Worm (Caenorhabditis elegans): ENCODE data around the gene Y54F10BM.22.
A peak's percentile ranks its signal among the peaks of the same experiment; 100 is the strongest.

The Y54F10BM.22 gene

ce11 chrIII:2329336-2329735, 48.6 kb downstream of the Y54F10BM.22 start, which contains the start of gene Y54F10BM.12:
Gene Y54F10BM.12, minus strand, starts transcription at chrIII:2329679.
- no peak for TF ChIP-seq sem-4 (tag; optimal IDR thresholded peaks at IDR 0.05)
- TF ChIP-seq lin-39 (tag; optimal IDR thresholded peaks at IDR 0.05): no peak
- TF ChIP-seq ceh-82 (tag; optimal IDR thresholded peaks at IDR 0.05): no peak
- no peak for TF ChIP-seq ztf-11 (tag; optimal IDR thresholded peaks at IDR 0.05)
- TF ChIP-seq elt-1 (tag; optimal IDR thresholded peaks at IDR 0.05): no peak
- no peak for TF ChIP-seq nhr-129 (tag; optimal IDR thresholded peaks at IDR 0.05)
- TF ChIP-seq nhr-11 (tag; optimal IDR thresholded peaks at IDR 0.05): no peak
- no peak for TF ChIP-seq sma-3 (GFP tag; optimal IDR thresholded peaks at IDR 0.05)
- no peak for TF ChIP-seq Y55F3AM.14 (GFP tag; optimal IDR thresholded peaks at IDR 0.05)
- no peak for TF ChIP-seq nhr-12 (tag; optimal IDR thresholded peaks at IDR 0.05)
- TF ChIP-seq mdl-1 (tag; optimal IDR thresholded peaks at IDR 0.05): no peak
- TF ChIP-seq mbf-1 (tag; optimal IDR thresholded peaks at IDR 0.05): no peak
- no peak for TF ChIP-seq elt-3 (tag; optimal IDR thresholded peaks at IDR 0.05)
- no peak for TF ChIP-seq ztf-4 (tag; optimal IDR thresholded peaks at IDR 0.05)
- no peak for TF ChIP-seq lin-13 (GFP tag; optimal IDR thresholded peaks at IDR 0.05)
- no peak for TF ChIP-seq ztf-1 (GFP tag; conservative IDR thresholded peaks at IDR 0.05)
- no peak for TF ChIP-seq R02D3.7 (tag; optimal IDR thresholded peaks at IDR 0.05)

DNA sequence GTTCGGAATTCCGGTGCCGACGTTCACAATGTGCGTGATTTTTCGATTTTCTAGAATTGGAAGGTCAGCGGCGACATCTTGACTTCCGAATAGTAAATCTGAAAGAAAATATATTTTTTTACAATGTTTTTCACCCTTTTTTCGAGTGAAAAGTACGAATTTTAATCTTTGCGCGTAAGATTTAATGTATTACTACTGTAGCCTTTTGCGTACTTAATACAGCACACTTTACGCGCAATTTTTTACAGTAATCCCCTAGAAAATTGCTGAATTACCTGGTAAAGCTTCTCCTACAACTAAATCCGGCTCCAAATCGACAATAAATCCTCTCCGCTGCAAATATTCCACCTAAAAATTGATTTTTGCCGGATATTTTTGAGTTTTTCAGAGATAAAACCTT, 49.7 kb downstream of the Y54F10BM.22 start:
- TF ChIP-seq ama-1 (optimal IDR thresholded peaks at IDR 0.05) (no peak), elt-3 (tag; optimal IDR thresholded peaks at IDR 0.05) (no peak), snpc-4 (tag; optimal IDR thresholded peaks at IDR 0.05) (no peak), ZK546.5 (tag; optimal IDR thresholded peaks at IDR 0.05) (no peak), unc-62 (GFP tag; optimal IDR thresholded peaks at IDR 0.05) (no peak), peb-1 (tag; optimal IDR thresholded peaks at IDR 0.05) (no peak), mab-5 (tag; optimal IDR thresholded peaks at IDR 0.05) (no peak), gmeb-1 (tag; optimal IDR thresholded peaks at IDR 0.05) (no peak), nhr-237 (tag; optimal IDR thresholded peaks at IDR 0.05) (no peak), nhr-10 (tag; optimal IDR thresholded peaks at IDR 0.05) (no peak), nhr-11 (tag; optimal IDR thresholded peaks at IDR 0.05) (no peak), nhr-129 (tag; optimal IDR thresholded peaks at IDR 0.05) (no peak), zag-1 (tag; optimal IDR thresholded peaks at IDR 0.05) (no peak), aly-2 (tag; optimal IDR thresholded peaks at IDR 0.05) (no peak)

DNA sequence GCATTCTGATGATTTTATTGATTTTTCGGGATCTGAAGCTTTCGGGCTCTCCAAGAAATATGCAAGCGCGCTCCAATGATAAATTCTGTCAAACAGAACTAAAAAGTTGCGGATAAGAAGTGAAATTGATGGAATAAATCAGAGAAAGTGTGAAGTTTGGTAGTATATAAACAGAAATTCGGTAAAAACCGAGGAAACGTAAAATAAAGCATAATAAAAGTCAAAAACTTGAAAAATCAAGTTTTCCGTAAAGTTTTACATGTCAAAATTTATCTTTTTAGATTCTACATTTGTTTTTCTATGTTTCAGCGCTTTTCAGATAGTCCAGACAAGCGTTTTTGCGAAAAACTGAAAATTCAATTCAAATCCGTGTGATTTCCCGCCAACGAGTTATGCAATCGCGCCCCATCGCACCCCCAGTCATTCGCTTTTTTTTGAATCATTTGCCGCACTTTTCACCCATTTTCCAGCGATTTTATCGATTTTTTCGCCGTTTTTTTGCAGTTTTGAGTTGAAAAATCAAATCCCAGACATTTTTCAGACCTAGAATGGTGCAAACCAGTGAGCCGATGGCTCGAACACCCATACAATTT, 50.4 kb downstream of the Y54F10BM.22 start, which contains the start of the genes Y54F10BM.13 and ppm-1.D:
TSS of gene Y54F10BM.13 (minus strand) at position 51 of the 593 bp plus-strand sequence.
TSS of gene ppm-1.D (plus strand) at position 540 of the 593 bp plus-strand sequence.
- TF ChIP-seq sem-4 (tag; optimal IDR thresholded peaks at IDR 0.05) (no peak), nhr-21 (tag; optimal IDR thresholded peaks at IDR 0.05) (no peak), lsy-2 (tag; optimal IDR thresholded peaks at IDR 0.05) (peak in 1 of 2 experiments; percentile 50), nhr-11 (tag; optimal IDR thresholded peaks at IDR 0.05) (no peak), gmeb-1 (tag; optimal IDR thresholded peaks at IDR 0.05) (peak; percentile 87), skn-1 (tag; optimal IDR thresholded peaks at IDR 0.05) (no peak), C34F6.9 (tag; optimal IDR thresholded peaks at IDR 0.05) (peak; percentile 8), sma-3 (GFP tag; optimal IDR thresholded peaks at IDR 0.05) (no peak), fos-1 (tag; optimal IDR thresholded peaks at IDR 0.05) (peak; percentile 11), nhr-25 (tag; optimal IDR thresholded peaks at IDR 0.05) (no peak), unc-55 (GFP tag; optimal IDR thresholded peaks at IDR 0.05) (peak; percentile 21), nhr-129 (tag; optimal IDR thresholded peaks at IDR 0.05) (peak; percentile 6), lin-13 (GFP tag; optimal IDR thresholded peaks at IDR 0.05) (peak; percentile 53)
